Worm (Caenorhabditis elegans) whole organism, L4/young adult: ENCODE results near the gene T25G12.3.

Experiments
- W03F9.2 ChIP-seq: fragments of 150-350 bp; optimal IDR thresholded peaks from 2 replicates; lab custom pipeline; 2014; ENCODE audit warnings: missing biosample characterization, missing genetic modification characterization
- dao-5 ChIP-seq: sonication (generic microtip); optimal IDR thresholded peaks from 2 replicates; lab custom pipeline; 2016; ENCODE audit warnings: missing genotype, missing genetic modification characterization, moderate library complexity, missing compliant biosample characterization
- him-1 ChIP-seq: sonication (generic microtip); optimal IDR thresholded peaks from 2 replicates; lab custom pipeline; 2016; ENCODE audit warnings: missing genotype, missing genetic modification reagents, missing genetic modification characterization, missing compliant biosample characterization

- no peak for TF ChIP-seq W03F9.2 (tag; lab: Kevin White, UChicago)
- TF ChIP-seq him-1 (tag; lab: Kevin White, UChicago) = no peak
- no peak for TF ChIP-seq dao-5
These were observed at the start of gene T25G12.3 for ce11 chrX:17231348-17231747.
